Worm (Caenorhabditis elegans): ENCODE measurements around the gene ZK836.3.

Gene ZK836.3

ce11 chrV:12154554-12154953, 41.2 kb downstream of the ZK836.3 start, which contains the start of gene C27A7.9:
C27A7.9 (minus strand) TSS chrV:12154654.
- no peak for TF ChIP-seq duxl-1 (tag; optimal IDR thresholded peaks at IDR 0.05; ENCODE audit: poor library complexity)
- TF ChIP-seq mdt-29 (GFP tag; IDR thresholded peaks at IDR 0.05): no peak
- peak in 1 of 2 experiments; percentile 27 for TF ChIP-seq unc-62 (GFP tag; optimal IDR thresholded peaks at IDR 0.05 in 1 of 2)
- no peak for TF ChIP-seq unc-62 (tag; optimal IDR thresholded peaks at IDR 0.05)
- TF ChIP-seq nhr-41 (GFP tag; IDR thresholded peaks at IDR 0.05): no peak

ce11 chrV:12153784-12154183, 42.0 kb downstream of the ZK836.3 start:
- TF ChIP-seq nhr-11 (tag; optimal IDR thresholded peaks at IDR 0.05): no peak
- no peak for TF ChIP-seq gei-8 (GFP tag; optimal IDR thresholded peaks at IDR 0.05)
- peak in 1 of 2 experiments; percentile 91 for TF ChIP-seq unc-62 (GFP tag; optimal IDR thresholded peaks at IDR 0.05 in 1 of 2)
- TF ChIP-seq unc-62 (tag; optimal IDR thresholded peaks at IDR 0.05): no peak
- TF ChIP-seq arid-1 (GFP tag; conservative IDR thresholded peaks at IDR 0.05): no peak
- TF ChIP-seq unc-39 (tag; optimal IDR thresholded peaks at IDR 0.05): no peak
- TF ChIP-seq zfp-3 (GFP tag; conservative IDR thresholded peaks at IDR 0.05): no peak

- TF ChIP-seq lir-3 (tag; optimal IDR thresholded peaks at IDR 0.05) (no peak), ama-1 (optimal IDR thresholded peaks at IDR 0.05) (no peak), daf-12 (tag; optimal IDR thresholded peaks at IDR 0.05) (no peak)
Measured at ce11 chrV:12152857-12153256, 42.9 kb downstream of the ZK836.3 start, which contains the start of gene C27A7.8. C27A7.8 (plus strand) TSS chrV:12153157.

- TF ChIP-seq unc-39 (tag; optimal IDR thresholded peaks at IDR 0.05) (no peak), hmg-1.1 (GFP tag; IDR thresholded peaks at IDR 0.05) (no peak), dmd-8 (GFP tag; IDR thresholded peaks at IDR 0.05) (no peak), dve-1 (tag; optimal IDR thresholded peaks at IDR 0.05; ENCODE audit: insufficient read depth) (no peak), T20F7.1 (GFP tag; optimal IDR thresholded peaks at IDR 0.05) (no peak), lin-15B (tag; optimal IDR thresholded peaks at IDR 0.05) (no peak), zag-1 (tag; optimal IDR thresholded peaks at IDR 0.05) (no peak), vab-7 (GFP tag; IDR thresholded peaks at IDR 0.05) (no peak), Y5F2A.4 (GFP tag; optimal IDR thresholded peaks at IDR 0.05) (no peak), saeg-2 (GFP tag; IDR thresholded peaks at IDR 0.05) (no peak), lin-38 (GFP tag; IDR thresholded peaks at IDR 0.05) (no peak), ceh-82 (tag; optimal IDR thresholded peaks at IDR 0.05) (no peak), mes-2 (tag; optimal IDR thresholded peaks at IDR 0.05; ENCODE audit: poor library complexity, severe bottlenecking) (no peak), nhr-237 (tag; optimal IDR thresholded peaks at IDR 0.05) (no peak), nhr-102 (tag; optimal IDR thresholded peaks at IDR 0.05) (no peak), ztf-7 (tag; optimal IDR thresholded peaks at IDR 0.05) (no peak)
Measured at ce11 chrV:12150607-12151006, 45.1 kb downstream of the ZK836.3 start, which contains the start of gene che-11. che-11 (minus strand) TSS chrV:12150707.
